Fruit fly (Drosophila melanogaster) whole organism, adult: Measurements from ENCODE around the gene ncd.

Source experiments
- CG1620 ChIP-seq: fragments of 200-800 bp; sonication (Bioruptor generic); optimal IDR thresholded peaks from 2 replicates; lab custom pipeline; 2016; ENCODE audit warnings: missing biosample characterization, missing genetic modification characterization
- CG7045 ChIP-seq: fragments of 200-800 bp; sonication (Bioruptor generic); optimal IDR thresholded peaks from 2 replicates; lab custom pipeline; 2017; ENCODE audit warnings: missing biosample characterization, mild to moderate bottlenecking, missing genetic modification characterization
- kay ChIP-seq: fragments of 200-800 bp; sonication (Bioruptor generic); peaks from one replicate; lab custom pipeline; 2016; ENCODE audit warnings: missing biosample characterization, missing genetic modification characterization, borderline replicate concordance
- tj ChIP-seq: fragments of 200-800 bp; sonication (Bioruptor generic); optimal IDR thresholded peaks from 3 replicates; lab custom pipeline; 2017; ENCODE audit warnings: missing biosample characterization, mild to moderate bottlenecking, missing genetic modification characterization, moderate library complexity

- TF ChIP-seq kay (GFP tag; lab: Kevin White, UChicago) = no peak
- TF ChIP-seq CG1620 = no peak
- TF ChIP-seq tj (GFP tag; lab: Kevin White, UChicago) = no peak
- no peak for TF ChIP-seq CG7045
Observed at dm6 chr3R:29755248-29755647, 51.7 kb downstream of the ncd start.
